Worm (Caenorhabditis elegans): ENCODE results near the gene F39F10.4.
"Not testable (repeated sequence)": the region's sequence is repeated elsewhere in the genome, so short reads cannot be mapped to it uniquely, and the experiment has no call there.

The F39F10.4 gene

ce11 chrX:16913669-16914068 is 10.2 kb upstream of the F39F10.4 start, which contains the start of gene F39F10.5:
Gene F39F10.5, minus strand, starts transcription at chrX:16913769.
- TF ChIP-seq him-1, dao-5, W03F9.2 (tag; optimal IDR thresholded peaks at IDR 0.05): not testable (repeated sequence)

ce11 chrX:16902657-16903056 is 862 bp downstream of the F39F10.4 start:
- TF ChIP-seq him-1 (tag; optimal IDR thresholded peaks at IDR 0.05) (no peak), W03F9.2 (tag; optimal IDR thresholded peaks at IDR 0.05) (no peak), dao-5 (tag; optimal IDR thresholded peaks at IDR 0.05) (no peak)

- no peak for TF ChIP-seq him-1 (tag; optimal IDR thresholded peaks at IDR 0.05)
- TF ChIP-seq dao-5 (tag; optimal IDR thresholded peaks at IDR 0.05), result no peak
- TF ChIP-seq W03F9.2 (tag; optimal IDR thresholded peaks at IDR 0.05), result no peak
Measured at ce11 chrX:16894577-16894976, 8.9 kb downstream of the F39F10.4 start, which contains the start of gene F39F10.2. Gene F39F10.2, plus strand, starts transcription at chrX:16894877.

ce11 chrX:16893767-16894166 is 9.8 kb downstream of the F39F10.4 start:
- TF ChIP-seq W03F9.2 (tag; optimal IDR thresholded peaks at IDR 0.05) (no peak), him-1 (tag; optimal IDR thresholded peaks at IDR 0.05) (no peak), dao-5 (tag; optimal IDR thresholded peaks at IDR 0.05) (no peak)

ce11 chrX:16891683-16892082 is 11.8 kb downstream of the F39F10.4 start, which contains the start of gene F39F10.3:
Gene F39F10.3, plus strand, starts transcription at chrX:16891983.
- no peak for TF ChIP-seq W03F9.2 (tag; optimal IDR thresholded peaks at IDR 0.05)

ce11 chrX:16884075-16884474 is 19.4 kb downstream of the F39F10.4 start:
- TF ChIP-seq dao-5 (tag; optimal IDR thresholded peaks at IDR 0.05), result no peak
- no peak for TF ChIP-seq him-1 (tag; optimal IDR thresholded peaks at IDR 0.05)
- no peak for TF ChIP-seq W03F9.2 (tag; optimal IDR thresholded peaks at IDR 0.05)

ce11 chrX:16883426-16883825 is 20.1 kb downstream of the F39F10.4 start, which contains the start of gene Y13C8A.1:
Gene Y13C8A.1, plus strand, starts transcription at chrX:16883726.
- not testable (repeated sequence) for TF ChIP-seq dao-5, W03F9.2, him-1 (tag; optimal IDR thresholded peaks at IDR 0.05)

- TF ChIP-seq him-1 (tag; optimal IDR thresholded peaks at IDR 0.05), result no peak
- TF ChIP-seq dao-5 (tag; optimal IDR thresholded peaks at IDR 0.05), result no peak
- no peak for TF ChIP-seq W03F9.2 (tag; optimal IDR thresholded peaks at IDR 0.05)
Measured at ce11 chrX:16880426-16880825, 23.1 kb downstream of the F39F10.4 start, which contains the start of gene acs-9. Gene acs-9, minus strand, starts transcription at chrX:16880526.

- TF ChIP-seq W03F9.2 (tag; optimal IDR thresholded peaks at IDR 0.05) (no peak), him-1 (tag; optimal IDR thresholded peaks at IDR 0.05) (no peak), dao-5 (tag; optimal IDR thresholded peaks at IDR 0.05) (no peak)
Measured at ce11 chrX:16872446-16872962, 31.0 kb downstream of the F39F10.4 start, which contains the start of gene T20F7.1. Gene T20F7.1, plus strand, starts transcription at chrX:16872912.

ce11 chrX:16871355-16871754 is 32.2 kb downstream of the F39F10.4 start:
- TF ChIP-seq him-1 (tag; optimal IDR thresholded peaks at IDR 0.05), result no peak
- TF ChIP-seq dao-5 (tag; optimal IDR thresholded peaks at IDR 0.05), result no peak
- no peak for TF ChIP-seq W03F9.2 (tag; optimal IDR thresholded peaks at IDR 0.05)

ce11 chrX:16868931-16869330 is 34.6 kb downstream of the F39F10.4 start, which contains the start of gene aakg-2:
Gene aakg-2, minus strand, starts transcription at chrX:16869031.
- TF ChIP-seq him-1 (tag; optimal IDR thresholded peaks at IDR 0.05) (no peak), dao-5 (tag; optimal IDR thresholded peaks at IDR 0.05) (no peak), W03F9.2 (tag; optimal IDR thresholded peaks at IDR 0.05) (no peak)

ce11 chrX:16865675-16866074 is 37.8 kb downstream of the F39F10.4 start:
- TF ChIP-seq him-1 (tag; optimal IDR thresholded peaks at IDR 0.05) (no peak), dao-5 (tag; optimal IDR thresholded peaks at IDR 0.05) (no peak), W03F9.2 (tag; optimal IDR thresholded peaks at IDR 0.05) (no peak)

ce11 chrX:16865016-16865415 is 38.5 kb downstream of the F39F10.4 start:
- TF ChIP-seq dao-5 (tag; optimal IDR thresholded peaks at IDR 0.05) (no peak), him-1 (tag; optimal IDR thresholded peaks at IDR 0.05) (no peak), W03F9.2 (tag; optimal IDR thresholded peaks at IDR 0.05) (no peak)

- no peak for TF ChIP-seq W03F9.2 (tag; optimal IDR thresholded peaks at IDR 0.05)
- TF ChIP-seq dao-5 (tag; optimal IDR thresholded peaks at IDR 0.05), result no peak
- no peak for TF ChIP-seq him-1 (tag; optimal IDR thresholded peaks at IDR 0.05)
Measured at ce11 chrX:16863320-16863719, 40.2 kb downstream of the F39F10.4 start.

ce11 chrX:16859956-16860446 is 43.5 kb downstream of the F39F10.4 start, which contains the start of gene T20F7.3:
Gene T20F7.3, plus strand, starts transcription at chrX:16860396.
- TF ChIP-seq dao-5 (tag; optimal IDR thresholded peaks at IDR 0.05) (no peak), him-1 (tag; optimal IDR thresholded peaks at IDR 0.05) (no peak), W03F9.2 (tag; optimal IDR thresholded peaks at IDR 0.05) (no peak)

All from whole organism, L4/young adult.